Fruit fly (Drosophila melanogaster) whole organism, wandering third instar larva: ENCODE results near the gene sosie.
A peak's percentile ranks its signal among the peaks of the same experiment; 100 is the strongest.

Experiments used
- Abd-B ChIP-seq: fragments of >200 bp; optimal IDR thresholded peaks from 2 replicates; lab custom pipeline; 2017; ENCODE audit warnings: missing biosample characterization, missing genetic modification characterization
- CG32264 ChIP-seq: fragments of 200-800 bp; sonication (Bioruptor generic); optimal IDR thresholded peaks from 2 replicates; lab custom pipeline; 2016; ENCODE audit warnings: missing biosample characterization, missing genetic modification characterization
- CG9705 ChIP-seq: fragments of 200-800 bp; sonication (Bioruptor generic); optimal IDR thresholded peaks from 2 replicates; lab custom pipeline; 2018; ENCODE audit warnings: missing biosample characterization, mild to moderate bottlenecking, missing genetic modification characterization
- CrebA ChIP-seq: fragments of 200-800 bp; sonication (Bioruptor generic); optimal IDR thresholded peaks from 2 replicates; lab custom pipeline; 2016; ENCODE audit warnings: missing biosample characterization, mild to moderate bottlenecking, missing genetic modification characterization, borderline replicate concordance
- HLH106 ChIP-seq: fragments of 200-800 bp; optimal IDR thresholded peaks from 3 replicates; lab custom pipeline; 2019; ENCODE audit warnings: missing biosample characterization, mild to moderate bottlenecking, missing genetic modification characterization, moderate library complexity
- Hr78 ChIP-seq: fragments of >200 bp; optimal IDR thresholded peaks from 2 replicates; lab custom pipeline; 2017; ENCODE audit warnings: missing biosample characterization, missing genetic modification characterization
- Jra ChIP-seq: sonication (Bioruptor generic); optimal IDR thresholded peaks from 2 replicates; lab custom pipeline; 2016; ENCODE audit warnings: missing biosample characterization, missing genetic modification characterization
- Mio ChIP-seq: sonication (Bioruptor generic); optimal IDR thresholded peaks from 2 replicates; lab custom pipeline; 2016; ENCODE audit warnings: missing biosample characterization, missing genetic modification characterization
- Myc ChIP-seq: fragments of >200 bp; optimal IDR thresholded peaks from 2 replicates; lab custom pipeline; 2017
- N ChIP-seq: fragments of >200 bp; optimal IDR thresholded peaks from 2 replicates; lab custom pipeline; 2018; ENCODE audit warnings: missing biosample characterization, missing external identifiers, missing genetic modification characterization
- Rel ChIP-seq, 2 experiments: fragments of 200-800 bp; sonication (Bioruptor generic) in 1 of 2; optimal IDR thresholded peaks; 2 replicates in 1 of 2; 3 replicates in 1 of 2; lab custom pipeline; 2016 to 2019; ENCODE audit warnings: mild to moderate bottlenecking in 2 of 2, missing biosample characterization in 2 of 2, missing genetic modification characterization in 2 of 2, moderate library complexity in 1 of 2
- Sp1 ChIP-seq: fragments of 200-800 bp; sonication (Bioruptor generic); optimal IDR thresholded peaks from 3 replicates; lab custom pipeline; 2019; ENCODE audit warnings: missing biosample characterization, mild to moderate bottlenecking, missing genetic modification characterization, moderate library complexity
- Vsx2 ChIP-seq: fragments of 200-300, 225-300 bp; sonication (Bioruptor generic); optimal IDR thresholded peaks from 2 replicates; lab custom pipeline; 2018; ENCODE audit warnings: missing biosample characterization, missing genetic modification characterization; ENCODE audit not compliant: partially characterized antibody
- br ChIP-seq: fragments of 200-800 bp; sonication (Bioruptor generic); optimal IDR thresholded peaks from 2 replicates; lab custom pipeline; 2016; ENCODE audit warnings: missing biosample characterization, missing genetic modification characterization
- brk ChIP-seq: fragments of 200-800 bp; sonication (Bioruptor generic); optimal IDR thresholded peaks from 2 replicates; lab custom pipeline; 2016; ENCODE audit warnings: missing biosample characterization, mild to moderate bottlenecking, missing genetic modification characterization
- dl ChIP-seq, 2 experiments: fragments of 175-275, 200-275 bp in 1 of 2; fragments of 200-275 bp in 1 of 2; sonication (Bioruptor generic); optimal IDR thresholded peaks; lab custom pipeline; 2018; ENCODE audit warnings: mild to moderate bottlenecking in 2 of 2, missing biosample characterization in 2 of 2, missing genetic modification characterization in 2 of 2, moderate library complexity in 2 of 2; ENCODE audit not compliant: partially characterized antibody in 2 of 2, insufficient read depth in 1 of 2
- dsf ChIP-seq: sonication (Bioruptor generic); optimal IDR thresholded peaks from 2 replicates; lab custom pipeline; 2016; ENCODE audit warnings: missing biosample characterization, missing genetic modification characterization, borderline replicate concordance
- fru ChIP-seq: fragments of 200-800 bp; sonication (Bioruptor generic); optimal IDR thresholded peaks from 3 replicates; lab custom pipeline; 2016; ENCODE audit warnings: missing biosample characterization, mild to moderate bottlenecking, missing genetic modification characterization
- h ChIP-seq: fragments of 200-800 bp; sonication (Bioruptor generic); optimal IDR thresholded peaks from 3 replicates; lab custom pipeline; 2016; ENCODE audit warnings: missing biosample characterization, mild to moderate bottlenecking, missing genetic modification characterization
- lola ChIP-seq: fragments of >200 bp; optimal IDR thresholded peaks from 2 replicates; lab custom pipeline; 2017; ENCODE audit warnings: missing biosample characterization, missing genetic modification characterization
- rgr ChIP-seq: fragments of 200-800 bp; sonication (Bioruptor generic); optimal IDR thresholded peaks from 3 replicates; lab custom pipeline; 2016; ENCODE audit warnings: missing biosample characterization, mild to moderate bottlenecking, missing genetic modification characterization
- tai ChIP-seq: sonication (Bioruptor generic); optimal IDR thresholded peaks from 2 replicates; lab custom pipeline; 2016; ENCODE audit warnings: missing biosample characterization, missing genetic modification characterization
- usp ChIP-seq: fragments of >200 bp; optimal IDR thresholded peaks from 2 replicates; lab custom pipeline; 2017; ENCODE audit warnings: missing biosample characterization, missing genetic modification characterization
- woc ChIP-seq: sonication (Bioruptor generic); optimal IDR thresholded peaks from 2 replicates; lab custom pipeline; 2016; ENCODE audit warnings: missing biosample characterization, mild to moderate bottlenecking, missing genetic modification characterization

sosie gene

DNA sequence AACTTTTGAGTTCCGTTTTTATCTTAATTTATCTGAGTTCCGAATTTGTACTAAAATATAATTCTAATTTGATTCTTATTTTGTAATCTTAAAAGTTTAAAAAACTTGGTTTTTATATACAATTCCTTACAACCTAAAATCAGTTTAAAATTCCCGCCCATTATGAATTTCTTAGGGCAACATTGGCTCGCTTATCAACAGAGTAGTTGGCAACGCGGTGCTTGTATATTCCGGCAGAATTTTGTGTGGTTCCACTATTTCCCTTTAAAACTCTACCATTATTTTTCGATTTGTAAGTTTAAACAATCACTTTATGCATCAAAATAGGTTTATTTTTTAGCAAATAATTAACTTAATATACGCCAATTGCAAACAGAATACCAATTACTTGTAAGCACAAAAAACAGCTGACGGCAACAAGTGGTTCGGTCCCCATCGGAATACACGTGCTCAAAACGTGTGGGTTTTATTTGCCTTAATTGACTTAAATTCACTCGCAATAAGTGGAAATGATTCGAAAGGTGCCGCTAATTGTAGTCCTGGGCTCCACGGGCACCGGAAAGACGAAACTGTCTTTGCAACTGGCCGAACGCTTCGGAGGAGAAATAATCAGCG is 43.2 kb downstream of the sosie start, which contains the start of the genes CG11089 and CG31381:
Gene CG11089, plus strand, starts transcription at position 203 of the 615 bp plus-strand sequence.
Gene CG31381, plus strand, starts transcription at position 203 of the 615 bp plus-strand sequence.
- TF ChIP-seq h (GFP tag; lab: Kevin White, UChicago) (no peak), lola (GFP tag; lab: Kevin White, UChicago) (no peak), Myc (lab: Kevin White, UChicago) (peak; percentile 54), CrebA (GFP tag; lab: Kevin White, UChicago) (no peak), woc (GFP tag; lab: Kevin White, UChicago) (no peak), HLH106 (tag; lab: Kevin White, UChicago) (no peak), Rel (GFP tag; optimal IDR thresholded peaks at IDR 0.05; lab: Kevin White, UChicago) (no peak), Rel (tag; optimal IDR thresholded peaks at IDR 0.05; lab: Kevin White, UChicago) (peak; percentile 99), Vsx2 (no peak), tai (GFP tag; lab: Kevin White, UChicago) (no peak), Hr78 (GFP tag; lab: Kevin White, UChicago) (no peak)
- TF ChIP-seq, all 38 proteins: peak for 2

DNA sequence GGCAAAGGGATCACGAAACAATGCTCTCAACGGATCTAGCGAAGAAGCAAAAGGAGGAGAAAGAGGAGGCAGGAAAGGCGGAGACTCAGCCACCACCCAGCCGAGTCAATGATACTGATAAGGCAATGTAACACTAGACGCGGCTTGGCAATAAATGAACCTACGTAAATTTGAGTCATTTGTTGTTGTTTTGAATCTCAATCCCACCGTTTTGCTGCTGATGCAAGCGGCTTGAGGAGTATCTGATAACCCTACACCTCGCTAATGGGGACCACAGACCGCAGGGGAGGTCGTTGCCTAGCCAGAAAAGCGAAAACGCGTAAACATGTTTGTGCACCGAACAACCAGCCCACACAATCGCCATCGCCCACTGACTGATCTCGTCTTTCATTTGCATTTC is 44.9 kb downstream of the sosie start:
- no peak for TF ChIP-seq CG32264 (GFP tag; lab: Kevin White, UChicago)
- no peak for TF ChIP-seq Rel (GFP tag; optimal IDR thresholded peaks at IDR 0.05; lab: Kevin White, UChicago)
- peak; percentile 73 for TF ChIP-seq Rel (tag; optimal IDR thresholded peaks at IDR 0.05; lab: Kevin White, UChicago)

DNA sequence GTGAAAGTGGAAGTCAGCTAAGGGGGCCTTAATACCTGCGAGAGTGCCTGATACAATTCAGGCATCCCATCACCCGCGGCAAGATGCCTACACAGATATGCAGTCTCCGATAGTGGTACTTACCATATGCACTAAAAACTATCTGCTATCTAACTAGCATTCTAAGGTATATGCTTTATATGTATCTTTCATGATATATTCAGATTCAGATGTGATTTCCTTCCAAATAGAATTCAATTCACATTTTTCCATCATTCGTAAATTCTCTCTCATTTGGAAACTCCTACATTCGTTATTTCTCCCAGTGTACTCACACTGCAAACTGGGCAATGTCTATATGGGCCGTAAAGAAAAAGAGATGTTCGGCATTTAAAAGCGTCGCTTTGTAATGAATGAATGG is 52.7 kb downstream of the sosie start:
- TF ChIP-seq dsf (GFP tag; lab: Kevin White, UChicago) (no peak), lola (GFP tag; lab: Kevin White, UChicago) (no peak), Vsx2 (no peak), N (GFP tag; lab: Kevin White, UChicago) (no peak), usp (GFP tag; lab: Kevin White, UChicago) (no peak), CG9705 (GFP tag; lab: Kevin White, UChicago) (no peak), Mio (GFP tag; lab: Kevin White, UChicago) (no peak), Sp1 (GFP tag; lab: Kevin White, UChicago) (no peak), dl (GFP tag; optimal IDR thresholded peaks at IDR 0.05; lab: Kevin White, UChicago; ENCODE audit: insufficient read depth in 1 of 2, partially characterized antibody in 2 of 2) (no peak)

DNA sequence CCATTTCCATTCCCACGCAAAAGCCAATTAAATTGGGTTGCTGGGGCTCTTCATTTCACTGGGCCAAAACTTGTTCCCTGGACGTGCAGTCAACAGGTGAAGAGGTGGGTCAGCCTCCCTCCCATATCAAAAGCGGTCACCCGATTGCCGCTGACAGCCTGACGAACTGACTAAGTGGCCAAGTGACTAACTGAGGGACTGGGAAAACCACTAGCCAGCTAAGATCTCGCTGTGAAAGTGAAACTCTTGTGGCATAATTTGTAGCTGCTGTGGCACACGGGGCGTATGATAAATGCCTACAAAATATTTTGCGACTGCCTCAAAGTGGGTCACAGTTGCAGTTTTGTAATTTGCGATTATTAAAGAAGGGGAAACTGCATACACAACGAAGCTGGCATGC is 54.7 kb downstream of the sosie start:
- TF ChIP-seq br (no peak), Vsx2 (no peak), Jra (no peak), CrebA (GFP tag; lab: Kevin White, UChicago) (no peak), Hr78 (GFP tag; lab: Kevin White, UChicago) (no peak), Abd-B (GFP tag; lab: Kevin White, UChicago) (no peak), h (GFP tag; lab: Kevin White, UChicago) (no peak), usp (GFP tag; lab: Kevin White, UChicago) (no peak), brk (no peak), lola (GFP tag; lab: Kevin White, UChicago) (no peak), fru (GFP tag; lab: Kevin White, UChicago) (no peak)

- TF ChIP-seq h (GFP tag; lab: Kevin White, UChicago), result peak; percentile 54
- no peak for TF ChIP-seq Jra
- no peak for TF ChIP-seq Myc (lab: Kevin White, UChicago)
- TF ChIP-seq Rel (GFP tag; optimal IDR thresholded peaks at IDR 0.05; lab: Kevin White, UChicago), result no peak
- TF ChIP-seq Rel (tag; optimal IDR thresholded peaks at IDR 0.05; lab: Kevin White, UChicago), result peak; percentile 76
- peak; percentile 10 for TF ChIP-seq br
- TF ChIP-seq dl (GFP tag; optimal IDR thresholded peaks at IDR 0.05; lab: Kevin White, UChicago; ENCODE audit: insufficient read depth in 1 of 2, partially characterized antibody in 2 of 2), result no peak
- TF ChIP-seq rgr (GFP tag; lab: Kevin White, UChicago), result no peak
- peak; percentile 10 for TF ChIP-seq Vsx2
Observed at dm6 chr3R:24889303-24889892, 55.6 kb downstream of the sosie start.
